Worm (Caenorhabditis elegans): ENCODE measurements around the gene glb-31.
"Not testable (repeated sequence)": the region's sequence is repeated elsewhere in the genome, so short reads cannot be mapped to it uniquely, and the experiment has no call there.

The glb-31 gene

ce11 chrII:1306550-1306949 is 5.1 kb upstream of the glb-31 start:
- no peak for TF ChIP-seq unc-62 (GFP tag; optimal IDR thresholded peaks at IDR 0.05)

DNA sequence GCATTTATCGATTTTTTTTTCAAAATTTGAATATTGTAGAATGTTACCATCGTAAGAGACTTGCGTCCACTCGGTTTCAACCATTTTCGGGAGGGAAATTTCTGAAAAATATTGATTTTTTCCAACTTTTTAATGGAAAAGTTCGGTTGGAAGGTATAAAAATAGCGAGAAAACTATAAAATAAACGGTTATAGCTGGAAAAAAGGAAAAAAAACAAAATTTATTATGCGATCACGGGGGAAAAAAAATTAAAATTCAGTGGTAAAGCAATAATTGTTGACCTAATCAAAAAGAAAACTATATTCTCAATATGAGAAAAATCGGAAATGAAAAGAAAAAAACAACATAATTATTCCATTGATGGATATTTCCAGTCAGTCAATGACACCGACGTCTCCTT is 4.6 kb upstream of the glb-31 start, which contains the start of gene emc-2:
emc-2 (minus strand) TSS at position 101 of the 400 bp plus-strand sequence.
- no peak for TF ChIP-seq unc-62 (GFP tag; optimal IDR thresholded peaks at IDR 0.05)

DNA sequence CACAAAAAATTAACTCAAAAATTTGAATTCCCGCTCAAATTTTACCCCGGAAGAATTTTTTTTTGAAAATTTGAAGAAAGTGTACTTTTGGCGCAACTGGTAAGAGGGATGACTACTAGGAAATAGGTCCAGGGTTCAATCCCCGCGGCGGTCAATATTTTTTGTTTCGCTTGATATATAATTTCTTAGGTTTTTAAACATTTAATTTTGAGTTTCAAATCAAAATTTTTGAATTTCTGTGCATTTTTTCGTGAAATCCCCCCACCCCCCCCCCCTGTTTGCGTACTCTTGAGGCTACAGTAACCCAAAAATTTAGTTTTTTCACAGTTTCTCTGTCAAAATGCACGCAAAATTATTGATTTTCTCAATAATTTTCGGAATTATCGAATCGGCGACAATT is 3.3 kb downstream of the glb-31 start, which contains the start of gene Y57G7A.1:
Y57G7A.1 (plus strand) TSS at position 301 of the 400 bp plus-strand sequence.
- no peak for TF ChIP-seq unc-62 (GFP tag; optimal IDR thresholded peaks at IDR 0.05)

ce11 chrII:1297697-1298093 is 3.8 kb downstream of the glb-31 start:
- no peak for TF ChIP-seq unc-62 (GFP tag; optimal IDR thresholded peaks at IDR 0.05)

ce11 chrII:1297044-1297696 is 4.3 kb downstream of the glb-31 start:
- TF ChIP-seq unc-62 (GFP tag; optimal IDR thresholded peaks at IDR 0.05), result no peak

DNA sequence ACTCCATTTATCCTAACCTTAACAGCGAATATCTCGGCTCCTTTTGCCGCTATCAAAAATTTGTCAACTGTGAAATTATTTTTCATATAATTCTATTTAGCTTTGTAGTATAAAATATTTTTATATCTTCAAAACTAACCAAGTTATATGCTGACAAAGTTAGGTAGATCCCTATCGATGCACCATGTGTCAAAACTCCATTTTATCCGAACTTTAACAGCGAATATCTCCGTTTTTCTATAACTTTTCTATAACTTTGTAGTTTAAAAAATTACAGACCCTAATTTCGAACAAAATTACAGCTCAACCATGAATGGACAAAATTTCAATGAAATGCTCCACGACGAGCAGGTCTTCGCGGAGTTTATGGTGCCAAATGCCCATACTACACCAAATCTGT is 5.7 kb downstream of the glb-31 start, which contains the start of gene Y57G7A.2:
Y57G7A.2 (plus strand) TSS at position 301 of the 400 bp plus-strand sequence.
- TF ChIP-seq unc-62 (GFP tag; optimal IDR thresholded peaks at IDR 0.05), result no peak

ce11 chrII:1293157-1293556 is 8.3 kb downstream of the glb-31 start, which contains the start of gene srz-64:
Gene srz-64 (minus strand): TSS chrII:1293257.
- TF ChIP-seq unc-62 (GFP tag; optimal IDR thresholded peaks at IDR 0.05), result no peak

DNA sequence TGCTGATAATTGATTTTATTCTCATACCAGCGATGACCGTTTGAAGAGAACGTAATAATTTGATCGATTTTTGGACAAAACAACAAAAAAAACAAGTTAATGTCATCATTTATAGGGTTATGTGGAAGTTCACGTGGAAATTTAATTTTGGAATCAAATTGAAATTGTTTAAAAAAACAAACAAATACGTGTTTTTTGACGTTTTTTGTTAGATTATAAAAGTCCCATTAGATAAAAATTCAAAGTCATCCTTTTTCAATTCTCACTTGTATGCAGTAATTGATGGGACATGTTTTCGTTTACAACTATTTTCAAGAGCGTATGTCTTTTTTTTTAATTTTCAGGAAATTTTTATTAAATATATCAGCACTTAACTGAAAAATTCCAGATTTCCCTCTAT is 15.9 kb downstream of the glb-31 start, which contains the start of the genes Y57G7A.6 and Y57G7A.3:
Y57G7A.6 (minus strand) TSS at position 101 of the 400 bp plus-strand sequence.
Y57G7A.3 (plus strand) TSS at position 269 of the 400 bp plus-strand sequence.
- TF ChIP-seq unc-62 (GFP tag; optimal IDR thresholded peaks at IDR 0.05), result no peak

- no peak for TF ChIP-seq unc-62 (GFP tag; optimal IDR thresholded peaks at IDR 0.05)
Observed at ce11 chrII:1284985-1285384, 16.5 kb downstream of the glb-31 start.

DNA sequence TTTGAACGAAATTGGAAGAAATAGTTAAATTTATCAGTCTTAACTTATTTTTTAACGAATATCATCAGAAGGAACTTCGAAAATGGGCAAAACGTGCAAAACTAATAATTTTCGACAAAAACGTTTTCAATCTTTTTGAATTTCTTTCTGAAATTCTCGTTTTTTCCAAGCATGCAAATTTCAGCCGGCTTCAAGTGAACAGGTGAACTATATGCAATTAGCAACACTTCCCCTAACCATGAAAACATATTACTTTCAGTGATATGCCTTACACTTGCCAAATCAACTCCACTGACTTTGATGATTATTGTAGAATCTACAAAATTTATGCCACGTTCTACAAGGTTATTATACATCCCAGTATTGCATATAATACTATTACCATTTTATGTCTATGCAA is 23.1 kb downstream of the glb-31 start, which contains the start of gene srz-63:
srz-63 (plus strand) TSS at position 301 of the 400 bp plus-strand sequence.
- TF ChIP-seq unc-62 (GFP tag; optimal IDR thresholded peaks at IDR 0.05), result not testable (repeated sequence)

DNA sequence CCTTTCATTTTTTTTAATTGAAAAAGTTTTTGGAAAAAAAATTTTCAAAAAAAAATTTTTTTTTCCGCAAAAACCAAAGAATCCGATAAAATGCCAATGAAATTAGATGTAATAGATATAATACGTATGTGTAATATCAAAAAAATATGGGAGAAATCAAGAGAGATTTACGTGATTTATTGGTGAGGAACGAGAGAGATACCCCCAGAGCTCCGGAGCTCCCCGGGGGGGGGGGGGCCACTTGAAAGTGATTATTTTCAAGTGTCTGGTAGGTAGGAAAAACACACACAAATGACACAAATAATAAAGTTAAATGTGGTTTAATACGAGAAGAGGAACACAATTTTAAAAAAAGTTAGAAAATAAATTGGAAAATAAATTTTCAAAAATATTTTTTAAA is 24.7 kb downstream of the glb-31 start, which contains the start of gene Y57G7A.11:
Y57G7A.11 (minus strand) TSS at position 101 of the 400 bp plus-strand sequence.
- TF ChIP-seq unc-62 (GFP tag; optimal IDR thresholded peaks at IDR 0.05), result no peak

- no peak for TF ChIP-seq unc-62 (GFP tag; optimal IDR thresholded peaks at IDR 0.05)
Observed at ce11 chrII:1275439-1275838, 26.0 kb downstream of the glb-31 start, which contains the start of gene Y57G7A.5. Gene Y57G7A.5 (minus strand): TSS chrII:1275539.

DNA sequence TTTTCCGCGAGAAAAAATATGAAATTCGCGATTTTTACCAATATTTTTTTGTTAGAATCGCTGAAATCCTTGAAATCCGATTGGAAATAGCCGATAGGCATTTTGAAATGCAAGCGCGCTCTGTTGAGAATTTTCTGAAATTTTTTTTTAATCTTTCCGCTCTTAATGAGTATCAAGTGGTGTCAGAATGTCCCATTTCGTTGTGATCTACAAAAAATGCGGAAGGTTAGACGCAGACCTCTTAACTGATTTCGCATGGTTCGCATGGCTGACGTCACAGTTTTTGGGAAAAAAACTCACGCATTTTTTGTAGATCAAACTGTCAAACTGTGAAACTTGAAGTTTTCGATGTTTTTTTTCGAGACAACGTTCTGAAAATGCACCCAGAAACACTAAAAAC is 29.6 kb downstream of the glb-31 start, which contains the start of gene srw-66:
srw-66 (minus strand) TSS at position 101 of the 400 bp plus-strand sequence.
- TF ChIP-seq unc-62 (GFP tag; optimal IDR thresholded peaks at IDR 0.05), result no peak

DNA sequence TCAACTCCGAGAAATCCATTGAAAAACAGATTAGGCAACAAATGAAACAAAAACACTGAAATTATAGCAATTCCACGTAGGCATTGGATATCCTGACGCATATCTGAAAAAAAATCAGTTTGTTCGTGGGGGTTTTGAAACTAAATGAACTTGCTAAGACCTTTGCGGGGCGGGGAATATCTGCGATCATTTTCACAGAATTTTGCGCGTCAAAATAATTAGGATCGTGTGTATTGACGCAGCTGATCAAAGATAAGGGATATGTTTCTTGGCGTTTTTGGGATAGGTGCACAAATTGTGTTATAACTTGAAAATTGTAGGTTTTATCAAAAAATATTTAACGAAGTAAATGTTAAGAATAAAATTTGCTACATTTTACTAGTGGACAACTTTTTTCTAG is 34.7 kb downstream of the glb-31 start, which contains the start of gene oac-30:
oac-30 (minus strand) TSS at position 101 of the 400 bp plus-strand sequence.
- no peak for TF ChIP-seq unc-62 (GFP tag; optimal IDR thresholded peaks at IDR 0.05)

ce11 chrII:1258634-1259033 is 42.8 kb downstream of the glb-31 start, which contains the start of gene clpr-2:
Gene clpr-2 (plus strand): TSS chrII:1258934.
- no peak for TF ChIP-seq unc-62 (GFP tag; optimal IDR thresholded peaks at IDR 0.05)

ce11 chrII:1256742-1257141 is 44.7 kb downstream of the glb-31 start:
- TF ChIP-seq unc-62 (GFP tag; optimal IDR thresholded peaks at IDR 0.05), result no peak

ce11 chrII:1255637-1256036 is 45.8 kb downstream of the glb-31 start, which contains the start of gene clec-119:
Gene clec-119 (plus strand): TSS chrII:1255937.
- TF ChIP-seq unc-62 (GFP tag; optimal IDR thresholded peaks at IDR 0.05), result no peak

Measured in whole organism, dauer.